Worm (Caenorhabditis elegans) whole organism, early embryonic: ENCODE results near the gene str-112.

ENCODE experiments used
- B0310.2 ChIP-seq: sonication (generic microtip); optimal IDR thresholded peaks from 2 replicates; lab custom pipeline; 2016; ENCODE audit warnings: mild to moderate bottlenecking, missing genetic modification characterization, missing compliant biosample characterization
- F13C5.2 ChIP-seq: sonication (generic microtip); optimal IDR thresholded peaks from 2 replicates; lab custom pipeline; 2017; ENCODE audit warnings: mild to moderate bottlenecking, missing genetic modification characterization, inconsistent platforms, missing compliant biosample characterization
- aly-1 ChIP-seq: sonication (generic microtip); optimal IDR thresholded peaks from 2 replicates; lab custom pipeline; 2016; ENCODE audit warnings: missing genetic modification characterization, missing compliant biosample characterization
- ama-1 ChIP-seq: fragments of 150-350 bp; optimal IDR thresholded peaks from 2 replicates; lab custom pipeline; 2014
- ceh-13 ChIP-seq: fragments of 200-800 bp; sonication (Bioruptor generic); optimal IDR thresholded peaks from 2 replicates; lab custom pipeline; 2018; ENCODE audit warnings: mild to moderate bottlenecking, missing genetic modification characterization, missing compliant biosample characterization
- flt-1 ChIP-seq: fragments of 200-800 bp; sonication (Bioruptor generic); IDR thresholded peaks from 2 replicates; pipeline ENCODE4 v1.3.6; 2022; ENCODE audit warnings: missing genetic modification characterization, missing compliant biosample characterization
- hmbx-1 ChIP-seq: sonication (generic microtip); optimal IDR thresholded peaks from 2 replicates; lab custom pipeline; 2016; ENCODE audit warnings: mild to moderate bottlenecking, missing genetic modification characterization, missing compliant biosample characterization
- hnd-1 ChIP-seq: sonication (generic microtip); optimal IDR thresholded peaks from 2 replicates; lab custom pipeline; 2016; ENCODE audit warnings: missing genetic modification characterization, missing compliant biosample characterization
- pes-1 ChIP-seq: fragments of 200-800 bp; sonication (Bioruptor generic); IDR thresholded peaks from 2 replicates; pipeline ENCODE4 v1.3.6; 2022; ENCODE audit warnings: missing genetic modification reagents, missing genetic modification characterization, missing compliant biosample characterization
- tbx-37 ChIP-seq: fragments of 200-800 bp; sonication (Bioruptor generic); conservative IDR thresholded peaks from 2 replicates; pipeline ENCODE4 v1.3.6; 2022; ENCODE audit warnings: missing genetic modification reagents, missing genetic modification characterization, missing compliant biosample characterization
- tra-4 ChIP-seq: sonication (generic microtip); optimal IDR thresholded peaks from 2 replicates; lab custom pipeline; 2017; ENCODE audit warnings: missing genetic modification characterization, missing compliant biosample characterization

- TF ChIP-seq aly-1 (tag; lab: Kevin White, UChicago) (no peak), ceh-13 (no peak), pes-1 (GFP tag; lab: Robert Waterston, UW) (no peak), ama-1 (lab: Kevin White, UChicago) (no peak), F13C5.2 (tag; lab: Kevin White, UChicago) (no peak), tbx-37 (GFP tag; lab: Robert Waterston, UW) (no peak), B0310.2 (tag; lab: Kevin White, UChicago) (no peak), hmbx-1 (tag; lab: Kevin White, UChicago) (no peak), flt-1 (GFP tag; lab: Robert Waterston, UW) (no peak), tra-4 (tag; lab: Kevin White, UChicago) (no peak), hnd-1 (tag; lab: Kevin White, UChicago) (no peak)
Observed at ce11 chrV:7129460-7129859, 8.8 kb downstream of the str-112 start, which contains the start of gene T01C4.8.
